Fruit fly (Drosophila melanogaster): ENCODE data around the gene RPA1.

DNA sequence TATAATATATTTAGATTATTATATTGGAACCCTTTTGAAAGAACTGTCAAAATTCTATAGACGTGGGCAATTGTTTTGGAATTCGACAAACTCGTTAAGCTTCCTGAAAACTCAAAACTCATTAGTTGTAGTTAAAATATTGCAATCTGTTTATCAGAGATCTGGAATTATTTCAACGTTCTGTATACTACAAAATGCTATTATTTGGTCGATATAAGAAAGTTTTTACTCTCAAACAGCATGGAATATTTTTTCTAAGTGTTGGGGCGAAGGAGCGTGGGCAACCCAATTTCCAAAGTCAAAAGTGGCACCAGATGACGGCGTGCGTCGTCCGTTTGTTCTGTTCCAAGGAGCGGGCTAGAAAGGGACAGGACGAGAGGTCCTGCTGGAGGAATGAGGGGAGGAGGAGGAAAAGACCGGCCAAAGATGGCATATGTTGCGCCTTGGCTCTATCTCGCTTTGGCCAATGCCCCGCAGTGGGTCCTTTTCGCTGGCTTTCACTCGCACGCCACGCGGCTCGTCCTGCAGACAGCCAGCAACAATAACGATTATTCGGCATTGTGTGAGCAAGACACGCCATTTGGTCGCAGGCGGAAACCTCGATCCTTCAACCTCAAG, 21.6 kb upstream of the RPA1 start:
- TF ChIP-seq Clk (GFP tag; optimal IDR thresholded peaks at IDR 0.05) (no peak), tj (GFP tag; optimal IDR thresholded peaks at IDR 0.05) (no peak), Mnt (GFP tag; optimal IDR thresholded peaks at IDR 0.05) (no peak), CG7101 (tag; optimal IDR thresholded peaks at IDR 0.05) (no peak), kay (GFP tag; ENCODE audit: borderline replicate concordance) (no peak), CG1620 (GFP tag; optimal IDR thresholded peaks at IDR 0.05) (no peak)

Data from whole organism, adult.